Fruit fly (Drosophila melanogaster): ENCODE results near the gene Sqor.
A peak's percentile ranks its signal among the peaks of the same experiment; 100 is the strongest.

Sqor gene

dm6 chr3L:4286784-4287183 is 46.8 kb downstream of the Sqor start, which contains the start of gene TfIIEbeta:
Gene TfIIEbeta (plus strand): TSS chr3L:4287038.
- no peak for TF ChIP-seq noc (tag; optimal IDR thresholded peaks at IDR 0.05)

- TF ChIP-seq noc (tag; optimal IDR thresholded peaks at IDR 0.05) = peak; percentile 75
These were observed 48.7 kb downstream of the Sqor start, which contains the start of gene Hexo1 for dm6 chr3L:4288591-4289056. Gene Hexo1 (plus strand): TSS chr3L:4288641.
